Worm (Caenorhabditis elegans) whole organism, L4 larva: ENCODE data around the gene D1054.1.

Source experiments
- F37D6.2 ChIP-seq: sonication (generic microtip); optimal IDR thresholded peaks from 2 replicates; lab custom pipeline; 2016; ENCODE audit warnings: mild to moderate bottlenecking, missing genetic modification characterization, missing compliant biosample characterization
- F44E2.7 ChIP-seq: fragments of 200-800 bp; sonication (Bioruptor generic); IDR thresholded peaks from 2 replicates; pipeline ENCODE4 v2.1.2; 2022; ENCODE audit warnings: missing genetic modification characterization, missing compliant biosample characterization
- F49E8.2 ChIP-seq: sonication (generic microtip); optimal IDR thresholded peaks from 2 replicates; lab custom pipeline; 2016; ENCODE audit warnings: missing compliant biosample characterization, mild to moderate bottlenecking, missing genetic modification characterization, borderline replicate concordance
- T20F7.1 ChIP-seq: fragments of 200-800 bp; sonication (Bioruptor generic); optimal IDR thresholded peaks from 2 replicates; lab custom pipeline; 2018; ENCODE audit warnings: mild to moderate bottlenecking, missing genetic modification characterization, missing compliant biosample characterization
- Y105C5A.15 ChIP-seq: fragments of 200-800 bp; sonication (Bioruptor generic); IDR thresholded peaks from 2 replicates; pipeline ENCODE4 v1.3.6; 2022; ENCODE audit warnings: missing genetic modification characterization, missing compliant biosample characterization
- Y48G9A.11 ChIP-seq: fragments of 200-800 bp; sonication (Bioruptor generic); IDR thresholded peaks from 2 replicates; pipeline ENCODE4 v1.3.6; 2022; ENCODE audit warnings: missing genetic modification reagents, missing genetic modification characterization, missing compliant biosample characterization
- Y5F2A.4 ChIP-seq: fragments of 200-800 bp; sonication (Bioruptor generic); optimal IDR thresholded peaks from 2 replicates; lab custom pipeline; 2018; ENCODE audit warnings: mild to moderate bottlenecking, missing genetic modification characterization, missing compliant biosample characterization
- aha-1 ChIP-seq: fragments of 150-350 bp; peaks from one replicate; lab custom pipeline; 2014; ENCODE audit warnings: missing biosample characterization, missing genetic modification characterization
- aly-2 ChIP-seq: sonication (generic microtip); optimal IDR thresholded peaks from 2 replicates; lab custom pipeline; 2018; ENCODE audit warnings: missing biosample characterization, missing genetic modification characterization
- ama-1 ChIP-seq: fragments of 150-350 bp; optimal IDR thresholded peaks from 2 replicates; lab custom pipeline; 2014; ENCODE audit warnings: inconsistent platforms, mixed read lengths
- ceh-20 ChIP-seq: fragments of 200-800 bp; sonication (Bioruptor generic); IDR thresholded peaks from 2 replicates; pipeline ENCODE4 v1.3.6; 2022; ENCODE audit warnings: missing genetic modification reagents, missing genetic modification characterization, missing compliant biosample characterization
- ceh-32 ChIP-seq: sonication (generic microtip); optimal IDR thresholded peaks from 2 replicates; lab custom pipeline; 2016; ENCODE audit warnings: mild to moderate bottlenecking, missing genetic modification characterization, missing compliant biosample characterization; ENCODE audit not compliant: poor library complexity
- ceh-62 ChIP-seq: sonication (generic microtip); optimal IDR thresholded peaks from 2 replicates; lab custom pipeline; 2017; ENCODE audit warnings: missing biosample characterization, missing genetic modification characterization
- ces-1 ChIP-seq: fragments of 150-350 bp; sonication (generic microtip); optimal IDR thresholded peaks from 4 replicates; lab custom pipeline; 2014; ENCODE audit warnings: missing biosample characterization, missing genetic modification reagents, missing genetic modification characterization
- cey-2 ChIP-seq: sonication (generic microtip); optimal IDR thresholded peaks from 3 replicates; lab custom pipeline; 2017; ENCODE audit warnings: missing genetic modification characterization, mild to moderate bottlenecking, missing compliant biosample characterization, antibody characterized with exemption, borderline replicate concordance; ENCODE audit not compliant: insufficient read depth
- daf-12 ChIP-seq: fragments of 150-350 bp; optimal IDR thresholded peaks from 2 replicates; lab custom pipeline; 2014; ENCODE audit warnings: missing biosample characterization, missing genetic modification reagents, missing genetic modification characterization
- daf-16 ChIP-seq, 3 experiments: sonication (generic microtip); optimal IDR thresholded peaks; 2 replicates each; lab custom pipeline; 2016 to 2017; ENCODE audit warnings: missing genetic modification characterization in 3 of 3, missing genetic modification reagents in 3 of 3, mild to moderate bottlenecking in 2 of 3, missing compliant biosample characterization in 2 of 3, missing biosample characterization in 1 of 3, moderate library complexity in 1 of 3
- daf-19 ChIP-seq: fragments of 200-800 bp; sonication (Bioruptor generic); conservative IDR thresholded peaks from 2 replicates; pipeline ENCODE4 v1.3.6; 2022; ENCODE audit warnings: missing genetic modification characterization, missing compliant biosample characterization
- dmd-6 ChIP-seq: fragments of 200-800 bp; sonication (Bioruptor generic); IDR thresholded peaks from 2 replicates; pipeline ENCODE4 v1.3.6; 2022; ENCODE audit warnings: missing genetic modification reagents, missing genetic modification characterization, missing compliant biosample characterization
- dve-1 ChIP-seq: sonication (generic microtip); optimal IDR thresholded peaks from 2 replicates; lab custom pipeline; 2017; ENCODE audit warnings: antibody characterized with exemption, mild to moderate bottlenecking, missing genetic modification characterization, missing compliant biosample characterization; ENCODE audit not compliant: insufficient read depth
- egl-43 ChIP-seq: fragments of 200-800 bp; sonication (Bioruptor generic); IDR thresholded peaks from 2 replicates; pipeline ENCODE4 v1.3.6; 2022; ENCODE audit warnings: missing genetic modification reagents, missing genetic modification characterization, missing compliant biosample characterization
- fos-1 ChIP-seq: fragments of 150-350 bp; optimal IDR thresholded peaks from 2 replicates; lab custom pipeline; 2014; ENCODE audit warnings: missing biosample characterization, missing genetic modification characterization
- gei-8 ChIP-seq: fragments of 200-800 bp; sonication (Bioruptor generic); optimal IDR thresholded peaks from 2 replicates; lab custom pipeline; 2018; ENCODE audit warnings: mild to moderate bottlenecking, missing genetic modification characterization, missing compliant biosample characterization
- hif-1 ChIP-seq, 2 experiments: sonication (generic microtip); optimal IDR thresholded peaks; 2 replicates each; lab custom pipeline; 2016 to 2017; ENCODE audit warnings: missing compliant biosample characterization in 2 of 2, missing genetic modification characterization in 2 of 2, missing genetic modification reagents in 2 of 2, missing genotype in 2 of 2, mild to moderate bottlenecking in 1 of 2
- hlh-11 ChIP-seq: fragments of 200-800 bp; sonication (Bioruptor generic); optimal IDR thresholded peaks from 2 replicates; lab custom pipeline; 2018; ENCODE audit warnings: mild to moderate bottlenecking, missing genetic modification characterization, missing compliant biosample characterization
- hlh-30 ChIP-seq: sonication (generic microtip); optimal IDR thresholded peaks from 2 replicates; lab custom pipeline; 2017; ENCODE audit warnings: antibody characterized with exemption, mild to moderate bottlenecking, missing genetic modification characterization, missing compliant biosample characterization; ENCODE audit not compliant: insufficient read depth
- hmg-1.1 ChIP-seq: fragments of 200-800 bp; sonication (Bioruptor generic); IDR thresholded peaks from 2 replicates; pipeline ENCODE4 v1.3.6; 2022; ENCODE audit warnings: missing genetic modification reagents, missing genetic modification characterization, missing compliant biosample characterization
- jun-1 ChIP-seq: fragments of 150-350 bp; optimal IDR thresholded peaks from 2 replicates; lab custom pipeline; 2014; ENCODE audit warnings: missing biosample characterization, missing genetic modification reagents, missing genetic modification characterization
- lin-38 ChIP-seq: fragments of 200-800 bp; sonication (Bioruptor generic); IDR thresholded peaks from 2 replicates; pipeline ENCODE4 v1.3.6; 2022; ENCODE audit warnings: missing genetic modification reagents, missing genetic modification characterization, missing compliant biosample characterization
- lsy-2 ChIP-seq, 2 experiments: fragments of 150-350 bp in 1 of 2; sonication (generic microtip) in 1 of 2; optimal IDR thresholded peaks; 2 replicates each; lab custom pipeline; 2014 to 2017; ENCODE audit warnings: missing biosample characterization in 2 of 2, missing genetic modification characterization in 2 of 2
- mes-2 ChIP-seq: sonication (generic microtip); optimal IDR thresholded peaks from 2 replicates; lab custom pipeline; 2016; ENCODE audit warnings: missing genotype, mild to moderate bottlenecking, missing genetic modification characterization, missing compliant biosample characterization; ENCODE audit not compliant: poor library complexity, severe bottlenecking
- nhr-10 ChIP-seq: fragments of 150-350 bp; optimal IDR thresholded peaks from 2 replicates; lab custom pipeline; 2014; ENCODE audit warnings: missing biosample characterization, missing genetic modification characterization
- nhr-102 ChIP-seq: sonication (generic microtip); optimal IDR thresholded peaks from 2 replicates; lab custom pipeline; 2016; ENCODE audit warnings: mild to moderate bottlenecking, missing genetic modification characterization, moderate library complexity, missing compliant biosample characterization
- nhr-11 ChIP-seq: fragments of 150-350 bp; optimal IDR thresholded peaks from 2 replicates; lab custom pipeline; 2014; ENCODE audit warnings: missing biosample characterization, missing genetic modification characterization
- nhr-111 ChIP-seq: fragments of 200-800 bp; sonication (Bioruptor generic); optimal IDR thresholded peaks from 2 replicates; lab custom pipeline; 2018; ENCODE audit warnings: mild to moderate bottlenecking, missing genetic modification characterization, missing compliant biosample characterization
- nhr-28 ChIP-seq: fragments of 150-350 bp; optimal IDR thresholded peaks from 2 replicates; lab custom pipeline; 2014; ENCODE audit warnings: missing biosample characterization, missing genetic modification characterization
- nhr-48 ChIP-seq: sonication (generic microtip); optimal IDR thresholded peaks from 2 replicates; lab custom pipeline; 2016; ENCODE audit warnings: mild to moderate bottlenecking, missing genetic modification characterization, missing compliant biosample characterization
- pha-4 ChIP-seq, 2 experiments: fragments of 150-350 bp in 1 of 2; fragments of 200-800 bp in 1 of 2; sonication (Bioruptor generic) in 1 of 2; IDR thresholded peaks in 1 of 2; optimal IDR thresholded peaks in 1 of 2; 2 replicates each; pipeline versions ENCODE4 v1.3.6 to Lab custom; 2014 to 2022; ENCODE audit warnings: missing genetic modification characterization in 2 of 2, missing genetic modification reagents in 2 of 2, missing biosample characterization in 1 of 2, missing compliant biosample characterization in 1 of 2
- php-3 ChIP-seq: fragments of 200-800 bp; sonication (Bioruptor generic); IDR thresholded peaks from 2 replicates; pipeline ENCODE4 v1.3.6; 2022; ENCODE audit warnings: missing genetic modification reagents, missing genetic modification characterization, missing compliant biosample characterization
- rbr-2 ChIP-seq: sonication (generic microtip); optimal IDR thresholded peaks from 2 replicates; lab custom pipeline; 2016; ENCODE audit warnings: missing genotype, missing genetic modification characterization, missing compliant biosample characterization
- saeg-2 ChIP-seq: fragments of 200-800 bp; sonication (Bioruptor generic); IDR thresholded peaks from 2 replicates; pipeline ENCODE4 v1.3.6; 2022; ENCODE audit warnings: missing genetic modification reagents, missing genetic modification characterization, missing compliant biosample characterization
- set-16 ChIP-seq: fragments of 200-800 bp; sonication (Bioruptor generic); IDR thresholded peaks from 2 replicates; pipeline ENCODE4 v1.3.6; 2022; ENCODE audit warnings: missing genetic modification reagents, missing genetic modification characterization, missing compliant biosample characterization
- spr-1 ChIP-seq: sonication (generic microtip); optimal IDR thresholded peaks from 2 replicates; lab custom pipeline; 2016; ENCODE audit warnings: mild to moderate bottlenecking, missing genetic modification characterization, missing compliant biosample characterization
- unc-130 ChIP-seq: sonication (generic microtip); optimal IDR thresholded peaks from 2 replicates; lab custom pipeline; 2016; ENCODE audit warnings: missing genetic modification reagents, missing genetic modification characterization, missing compliant biosample characterization
- unc-39 ChIP-seq: sonication (generic microtip); optimal IDR thresholded peaks from 2 replicates; lab custom pipeline; 2017; ENCODE audit warnings: missing biosample characterization, missing genetic modification characterization
- unc-62 ChIP-seq, 3 experiments: fragments of 150-350 bp in 1 of 3; sonication (generic microtip); optimal IDR thresholded peaks in 2 of 3; peaks in 1 of 3; 1 replicate in 1 of 3; 2 replicates in 2 of 3; lab custom pipeline; 2014 to 2017; ENCODE audit warnings: missing biosample characterization in 3 of 3, missing genetic modification characterization in 3 of 3, missing genetic modification reagents in 3 of 3, missing genotype in 1 of 3
- zag-1 ChIP-seq: fragments of 150-350 bp; optimal IDR thresholded peaks from 2 replicates; lab custom pipeline; 2014; ENCODE audit warnings: missing biosample characterization, missing genetic modification characterization
- zip-11 ChIP-seq: fragments of 200-800 bp; sonication (Bioruptor generic); IDR thresholded peaks from 2 replicates; pipeline ENCODE4 v1.3.6; 2022; ENCODE audit warnings: missing genetic modification characterization, missing compliant biosample characterization
- ztf-11 ChIP-seq: fragments of 150-350 bp; optimal IDR thresholded peaks from 2 replicates; lab custom pipeline; 2014; ENCODE audit warnings: missing biosample characterization, missing genetic modification characterization

Gene D1054.1

DNA sequence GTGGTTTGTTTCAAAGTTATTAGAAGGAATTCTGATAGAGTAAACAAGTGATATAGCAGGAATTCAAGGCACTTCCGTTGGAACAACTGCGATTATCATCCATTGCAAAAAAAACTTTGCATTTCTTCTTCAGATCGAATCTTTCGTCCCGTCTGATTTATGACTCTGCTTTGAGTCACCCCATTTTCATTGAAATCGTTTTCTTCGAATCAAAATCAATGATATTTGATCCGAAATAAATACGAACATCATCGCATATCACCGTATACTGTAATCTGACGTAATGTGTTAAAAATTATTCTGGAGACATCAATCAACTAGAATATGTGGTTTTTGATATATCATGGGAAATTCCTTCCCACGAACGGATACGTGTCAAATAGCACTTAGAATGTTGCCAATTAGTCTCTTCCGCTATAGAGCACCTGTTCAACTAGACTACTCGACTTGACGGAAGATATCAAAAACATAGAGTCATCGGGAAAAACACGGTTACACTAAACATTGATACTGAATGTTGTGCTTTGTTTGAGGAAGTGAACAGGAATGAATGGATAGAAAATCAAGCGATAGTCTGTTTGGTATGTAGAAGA lies 39.1 kb downstream of the D1054.1 start:
- TF ChIP-seq ces-1: no peak
- no peak for TF ChIP-seq daf-12 (tag; lab: Kevin White, UChicago)
- TF ChIP-seq ceh-62: no peak
- TF ChIP-seq dmd-6 (GFP tag; lab: Robert Waterston, UW): no peak
- no peak for TF ChIP-seq mes-2
- TF ChIP-seq hmg-1.1: no peak
- TF ChIP-seq gei-8 (GFP tag; lab: Kevin White, UChicago): no peak
- TF ChIP-seq Y5F2A.4 (GFP tag; lab: Kevin White, UChicago): no peak
- TF ChIP-seq aly-2 (tag; lab: Kevin White, UChicago): no peak
- TF ChIP-seq Y48G9A.11 (GFP tag; lab: Robert Waterston, UW): no peak
- TF ChIP-seq unc-62 (GFP tag; optimal IDR thresholded peaks at IDR 0.05 in 1 of 2; lab: Kevin White, UChicago): peak in 1 of 2 experiments; percentile 88
- TF ChIP-seq unc-62 (tag; optimal IDR thresholded peaks at IDR 0.05; lab: Kevin White, UChicago): no peak
- no peak for TF ChIP-seq hlh-30 (tag; lab: Kevin White, UChicago)
- no peak for TF ChIP-seq nhr-111 (GFP tag; lab: Kevin White, UChicago)
- TF ChIP-seq unc-39 (tag; lab: Kevin White, UChicago): no peak
- TF ChIP-seq F37D6.2 (tag; lab: Kevin White, UChicago): no peak
- TF ChIP-seq fos-1 (tag; lab: Kevin White, UChicago): no peak
- TF ChIP-seq saeg-2: no peak
- TF ChIP-seq egl-43 (GFP tag; lab: Robert Waterston, UW): no peak
- TF ChIP-seq zip-11 (GFP tag; lab: Robert Waterston, UW): no peak
- TF ChIP-seq ceh-20 (GFP tag; lab: Robert Waterston, UW): no peak
- no peak for TF ChIP-seq ama-1 (lab: Kevin White, UChicago)
- no peak for TF ChIP-seq ztf-11 (tag; lab: Kevin White, UChicago)
- TF ChIP-seq php-3 (GFP tag; lab: Robert Waterston, UW): no peak
- no peak for TF ChIP-seq unc-130 (GFP tag; lab: Kevin White, UChicago)
- no peak for TF ChIP-seq zag-1 (tag; lab: Kevin White, UChicago)
- TF ChIP-seq nhr-11: peak; percentile 89
- no peak for TF ChIP-seq nhr-102
- peak; percentile 59 for TF ChIP-seq aha-1
- TF ChIP-seq lsy-2 (tag; optimal IDR thresholded peaks at IDR 0.05; lab: Kevin White, UChicago): peak in 1 of 2 experiments; percentile 1
- TF ChIP-seq daf-16 (GFP tag; optimal IDR thresholded peaks at IDR 0.05; lab: Kevin White, UChicago): peak in 1 of 2 experiments; percentile 45
- TF ChIP-seq daf-16 (tag; optimal IDR thresholded peaks at IDR 0.05; lab: Kevin White, UChicago): no peak
- no peak for TF ChIP-seq T20F7.1 (GFP tag; lab: Kevin White, UChicago)
- no peak for TF ChIP-seq spr-1 (tag; lab: Kevin White, UChicago)
- no peak for TF ChIP-seq set-16 (GFP tag; lab: Robert Waterston, UW)
- no peak for TF ChIP-seq jun-1 (tag; lab: Kevin White, UChicago)
- TF ChIP-seq hlh-11 (tag; lab: Kevin White, UChicago): peak; percentile 5
- TF ChIP-seq hif-1 (tag; optimal IDR thresholded peaks at IDR 0.05; lab: Kevin White, UChicago): peak in 1 of 2 experiments; percentile 56
- no peak for TF ChIP-seq rbr-2 (tag; lab: Kevin White, UChicago)
- no peak for TF ChIP-seq Y105C5A.15 (GFP tag; lab: Robert Waterston, UW)
- TF ChIP-seq pha-4 (GFP tag; IDR thresholded peaks at IDR 0.05; lab: Robert Waterston, UW): no peak
- no peak for TF ChIP-seq pha-4 (tag; optimal IDR thresholded peaks at IDR 0.05; lab: Kevin White, UChicago)
- TF ChIP-seq ceh-32 (tag; lab: Kevin White, UChicago): no peak
- no peak for TF ChIP-seq nhr-48 (tag; lab: Kevin White, UChicago)
- TF ChIP-seq cey-2 (tag; lab: Kevin White, UChicago): no peak
- TF ChIP-seq daf-19 (GFP tag; lab: Robert Waterston, UW): no peak
- TF ChIP-seq nhr-10 (tag; lab: Kevin White, UChicago): no peak
- TF ChIP-seq F49E8.2 (tag; lab: Kevin White, UChicago): no peak
- peak; percentile 87 for TF ChIP-seq nhr-28 (tag; lab: Kevin White, UChicago)
- no peak for TF ChIP-seq F44E2.7 (GFP tag; lab: Robert Waterston, UW)
- no peak for TF ChIP-seq dve-1 (tag; lab: Kevin White, UChicago)
- TF ChIP-seq lin-38 (GFP tag; lab: Robert Waterston, UW): no peak
